Fruit fly (Drosophila melanogaster) whole organism, embryonic: ENCODE results near the gene dlt.

ENCODE experiments used
- Asciz ChIP-seq: fragments of 200-800 bp; sonication (Bioruptor generic); optimal IDR thresholded peaks from 2 replicates; lab custom pipeline; 2017; ENCODE audit warnings: missing biosample characterization, mild to moderate bottlenecking, missing genetic modification characterization, missing genetic modification reagents
- Awh ChIP-seq: fragments of 200-800 bp; sonication (Bioruptor generic); IDR thresholded peaks from 2 replicates; pipeline ENCODE4, ENCODE4 v1.3.6; 2022; ENCODE audit warnings: missing biosample characterization, missing genetic modification characterization
- CG10209 ChIP-seq: fragments of 200-800 bp; sonication (Bioruptor generic); optimal IDR thresholded peaks from 3 replicates; lab custom pipeline; 2017; ENCODE audit warnings: missing biosample characterization, mild to moderate bottlenecking, missing genetic modification characterization, missing genetic modification reagents
- CG10366 ChIP-seq: fragments of 200-800 bp; sonication (Bioruptor generic); IDR thresholded peaks from 2 replicates; pipeline ENCODE4 v1.3.6; 2022; ENCODE audit warnings: missing biosample characterization, missing genetic modification characterization
- CG10654 ChIP-seq: fragments of 200-800 bp; sonication (Bioruptor generic); optimal IDR thresholded peaks from 2 replicates; lab custom pipeline; 2016; ENCODE audit warnings: missing biosample characterization, missing genetic modification characterization
- CG11093 ChIP-seq: fragments of 200-800 bp; sonication (Bioruptor generic); IDR thresholded peaks from 3 replicates; pipeline ENCODE4 v1.3.6; 2022; ENCODE audit warnings: missing biosample characterization, missing genetic modification characterization
- CG11504 ChIP-seq: fragments of 200-800 bp; sonication (Bioruptor generic); optimal IDR thresholded peaks from 3 replicates; lab custom pipeline; 2019; ENCODE audit warnings: missing biosample characterization, mild to moderate bottlenecking, missing genetic modification characterization, moderate library complexity
- CG12104 ChIP-seq: fragments of 200-800 bp; sonication (Bioruptor generic); optimal IDR thresholded peaks from 3 replicates; lab custom pipeline; 2016; ENCODE audit warnings: missing biosample characterization, missing genetic modification characterization
- CG12659 ChIP-seq: fragments of 200-800 bp; sonication (Bioruptor generic); optimal IDR thresholded peaks from 3 replicates; lab custom pipeline; 2017; ENCODE audit warnings: mild to moderate bottlenecking, missing biosample characterization, missing genetic modification reagents, missing genetic modification characterization
- CG12769 ChIP-seq: fragments of 200-800 bp; sonication (Bioruptor generic); optimal IDR thresholded peaks from 2 replicates; lab custom pipeline; 2019; ENCODE audit warnings: missing biosample characterization, mild to moderate bottlenecking, missing genetic modification characterization, moderate library complexity
- CG1602 ChIP-seq: fragments of 200-800 bp; sonication (Bioruptor generic); optimal IDR thresholded peaks from 3 replicates; lab custom pipeline; 2016; ENCODE audit warnings: missing biosample characterization, missing genetic modification characterization
- CG16815 ChIP-seq: fragments of 200-800 bp; sonication (Bioruptor generic); optimal IDR thresholded peaks from 3 replicates; lab custom pipeline; 2017; ENCODE audit warnings: missing biosample characterization, mild to moderate bottlenecking, missing genetic modification characterization
- CG17328 ChIP-seq: fragments of 200-800 bp; sonication (Bioruptor generic); IDR thresholded peaks from 2 replicates; pipeline ENCODE4 v1.3.6; 2022; ENCODE audit warnings: missing biosample characterization, missing genetic modification characterization
- CG17359 ChIP-seq: fragments of 200-800 bp; sonication (Bioruptor generic); optimal IDR thresholded peaks from 3 replicates; lab custom pipeline; 2018; ENCODE audit warnings: missing biosample characterization, mild to moderate bottlenecking, missing genetic modification characterization, moderate library complexity
- CG2116 ChIP-seq: fragments of 200-800 bp; sonication (Bioruptor generic); optimal IDR thresholded peaks from 3 replicates; lab custom pipeline; 2018; ENCODE audit warnings: missing biosample characterization, mild to moderate bottlenecking, missing genetic modification characterization
- CG2120 ChIP-seq: fragments of 200-800 bp; sonication (Bioruptor generic); optimal IDR thresholded peaks from 3 replicates; lab custom pipeline; 2016; ENCODE audit warnings: missing biosample characterization, missing genetic modification characterization
- CG2875 ChIP-seq: fragments of 200-800 bp; sonication (Bioruptor generic); optimal IDR thresholded peaks from 2 replicates; lab custom pipeline; 2017; ENCODE audit warnings: missing biosample characterization, mild to moderate bottlenecking, missing genetic modification characterization, missing genetic modification reagents
- CG3726 ChIP-seq: fragments of 200-800 bp; sonication (Bioruptor generic); IDR thresholded peaks from 3 replicates; pipeline ENCODE4, ENCODE4 v1.3.6; 2022; ENCODE audit warnings: missing biosample characterization, missing genetic modification characterization
- CG42726 ChIP-seq: fragments of 200-800 bp; sonication (Bioruptor generic); IDR thresholded peaks from 2 replicates; pipeline ENCODE4 v1.3.6; 2022; ENCODE audit warnings: missing biosample characterization, missing genetic modification characterization; ENCODE audit not compliant: partially characterized antibody
- CG4328 ChIP-seq: fragments of 200-800 bp; sonication (Bioruptor generic); optimal IDR thresholded peaks from 3 replicates; lab custom pipeline; 2017; ENCODE audit warnings: missing biosample characterization, missing genetic modification reagents, missing genetic modification characterization
- CG4404 ChIP-seq: fragments of 200-800 bp; sonication (Bioruptor generic); IDR thresholded peaks from 2 replicates; pipeline ENCODE4 v1.3.6; 2022; ENCODE audit warnings: missing biosample characterization, missing genetic modification characterization
- CG6854 ChIP-seq: fragments of 200-800 bp; sonication (Bioruptor generic); optimal IDR thresholded peaks from 3 replicates; lab custom pipeline; 2017; ENCODE audit warnings: missing biosample characterization, mild to moderate bottlenecking, missing genetic modification characterization
- CG7357 ChIP-seq: fragments of 200-800 bp; sonication (Bioruptor generic); IDR thresholded peaks from 3 replicates; pipeline ENCODE4 v1.3.6; 2022; ENCODE audit warnings: missing biosample characterization, missing genetic modification characterization
- CG7372 ChIP-seq: fragments of 200-800 bp; sonication (Bioruptor generic); IDR thresholded peaks from 2 replicates; pipeline ENCODE4 v1.3.6; 2022; ENCODE audit warnings: missing biosample characterization, missing genetic modification characterization
- Deaf1 ChIP-seq: fragments of 200-800 bp; optimal IDR thresholded peaks from 3 replicates; lab custom pipeline; 2019; ENCODE audit warnings: missing biosample characterization, mild to moderate bottlenecking, missing genetic modification characterization, moderate library complexity
- Dref ChIP-seq: fragments of 200-800 bp; sonication (Bioruptor generic); IDR thresholded peaks from 2 replicates; pipeline ENCODE4 v1.3.6; 2022; ENCODE audit warnings: missing biosample characterization, missing genetic modification characterization
- H15 ChIP-seq: fragments of 200-800 bp; sonication (Bioruptor generic); IDR thresholded peaks from 3 replicates; pipeline ENCODE4 v1.3.6; 2022; ENCODE audit warnings: missing biosample characterization, missing genetic modification characterization
- Hey ChIP-seq: fragments of 200-800 bp; sonication (Bioruptor generic); optimal IDR thresholded peaks from 3 replicates; lab custom pipeline; 2018; ENCODE audit warnings: missing biosample characterization, mild to moderate bottlenecking, missing genetic modification characterization
- Lim3 ChIP-seq: fragments of 200-800 bp; sonication (Bioruptor generic); IDR thresholded peaks from 2 replicates; pipeline ENCODE4 v1.3.6; 2022; ENCODE audit warnings: missing biosample characterization, missing genetic modification characterization
- Mad ChIP-seq: fragments of 200-800 bp; sonication (Bioruptor generic); optimal IDR thresholded peaks from 2 replicates; lab custom pipeline; 2016; ENCODE audit warnings: missing biosample characterization, missing genetic modification characterization
- Meics ChIP-seq: fragments of 200-800 bp; sonication (Bioruptor generic); optimal IDR thresholded peaks from 2 replicates; lab custom pipeline; 2017; ENCODE audit warnings: missing biosample characterization, mild to moderate bottlenecking, missing genetic modification characterization
- Poxn ChIP-seq: fragments of 200-800 bp; sonication (Bioruptor generic); IDR thresholded peaks from 2 replicates; pipeline ENCODE4 v1.3.6; 2022; ENCODE audit warnings: missing biosample characterization, missing genetic modification characterization
- Sin3A ChIP-seq: fragments of >200 bp; optimal IDR thresholded peaks from 2 replicates; lab custom pipeline; 2018
- Ssrp ChIP-seq: fragments of 200-800 bp; sonication (Bioruptor generic); optimal IDR thresholded peaks from 2 replicates; lab custom pipeline; 2018; ENCODE audit warnings: missing biosample characterization, mild to moderate bottlenecking, missing genetic modification characterization, moderate library complexity
- ab ChIP-seq: fragments of 200-800 bp; sonication (Bioruptor generic); optimal IDR thresholded peaks from 2 replicates; lab custom pipeline; 2016; ENCODE audit warnings: missing biosample characterization, missing genetic modification characterization
- bab2 ChIP-seq: fragments of 200-800 bp; sonication (Bioruptor generic); optimal IDR thresholded peaks from 2 replicates; lab custom pipeline; 2016; ENCODE audit warnings: missing biosample characterization, missing genetic modification characterization
- bigmax ChIP-seq: fragments of 200-800 bp; sonication (Bioruptor generic); optimal IDR thresholded peaks from 2 replicates; lab custom pipeline; 2018; ENCODE audit warnings: missing biosample characterization, mild to moderate bottlenecking, missing genetic modification characterization
- cas ChIP-seq: fragments of 200-800 bp; sonication (Bioruptor generic); IDR thresholded peaks from 2 replicates; pipeline ENCODE4 v1.3.6; 2022; ENCODE audit warnings: missing biosample characterization, missing genetic modification characterization
- da ChIP-seq: fragments of 200-800 bp; sonication (Bioruptor generic); optimal IDR thresholded peaks from 2 replicates; lab custom pipeline; 2016; ENCODE audit warnings: missing biosample characterization, missing genetic modification characterization
- dimm ChIP-seq: fragments of 200-800 bp; sonication (Bioruptor generic); IDR thresholded peaks from 2 replicates; pipeline ENCODE4 v1.3.6; 2022; ENCODE audit warnings: missing biosample characterization, missing genetic modification characterization
- gro ChIP-seq: fragments of 200-800 bp; sonication (Bioruptor generic); optimal IDR thresholded peaks from 2 replicates; lab custom pipeline; 2016; ENCODE audit warnings: missing biosample characterization, missing genetic modification characterization
- pb ChIP-seq: fragments of 200-800 bp; sonication (Bioruptor generic); optimal IDR thresholded peaks from 3 replicates; lab custom pipeline; 2016; ENCODE audit warnings: missing biosample characterization, missing genetic modification characterization
- rib ChIP-seq: fragments of 200-800 bp; sonication (Bioruptor generic); IDR thresholded peaks from 2 replicates; pipeline ENCODE4 v1.3.6; 2022; ENCODE audit warnings: missing biosample characterization, missing genetic modification characterization
- schlank ChIP-seq: fragments of 200-800 bp; sonication (Bioruptor generic); optimal IDR thresholded peaks from 2 replicates; lab custom pipeline; 2018; ENCODE audit warnings: missing biosample characterization, mild to moderate bottlenecking, missing genetic modification characterization
- shn ChIP-seq: fragments of 200-800 bp; sonication (Bioruptor generic); optimal IDR thresholded peaks from 3 replicates; lab custom pipeline; 2016; ENCODE audit warnings: missing biosample characterization, missing genetic modification characterization
- slbo ChIP-seq: fragments of 200-800 bp; sonication (Bioruptor generic); IDR thresholded peaks from 2 replicates; pipeline ENCODE4 v1.3.6; 2022; ENCODE audit warnings: missing biosample characterization, missing genetic modification characterization
- tll ChIP-seq, 2 experiments: fragments of 200-800 bp in 1 of 2; fragments of >200 bp in 1 of 2; sonication (Bioruptor generic) in 1 of 2; optimal IDR thresholded peaks; 2 replicates each; lab custom pipeline; 2017 to 2019; ENCODE audit warnings: missing biosample characterization in 2 of 2, missing genetic modification characterization in 2 of 2, mild to moderate bottlenecking in 1 of 2, moderate library complexity in 1 of 2
- trem ChIP-seq: fragments of 200-800 bp; optimal IDR thresholded peaks from 3 replicates; lab custom pipeline; 2019; ENCODE audit warnings: missing biosample characterization, mild to moderate bottlenecking, missing genetic modification characterization, moderate library complexity
- twi ChIP-seq: fragments of 200-800 bp; optimal IDR thresholded peaks from 2 replicates; lab custom pipeline; 2019; ENCODE audit warnings: missing biosample characterization, mild to moderate bottlenecking, missing genetic modification characterization, moderate library complexity
- zf30C ChIP-seq: fragments of 200-800 bp; sonication (Bioruptor generic); optimal IDR thresholded peaks from 3 replicates; lab custom pipeline; 2018; ENCODE audit warnings: missing biosample characterization, mild to moderate bottlenecking, missing genetic modification characterization

dlt gene

dm6 chr3L:1746338-1747199 is 48.6 kb downstream of the dlt start, which contains the start of gene CG13921 (continued):
- TF ChIP-seq pb (GFP tag; lab: Kevin White, UChicago) (peak; percentile 99), CG3726 (GFP tag; lab: Robert Waterston, UW) (peak; percentile 99), CG4328 (GFP tag; lab: Kevin White, UChicago) (peak; percentile 95), Ssrp (tag; lab: Kevin White, UChicago) (peak; percentile 99), CG12659 (GFP tag; lab: Kevin White, UChicago) (peak; percentile 98), ab (GFP tag; lab: Kevin White, UChicago) (peak; percentile 97), CG16815 (GFP tag; lab: Kevin White, UChicago) (peak; percentile 100), CG17359 (peak; percentile 99), dimm (GFP tag; lab: Robert Waterston, UW) (peak; percentile 97), tll (GFP tag; optimal IDR thresholded peaks at IDR 0.05; lab: Kevin White, UChicago) (peak in 1 of 2 experiments; percentile 94), Asciz (GFP tag; lab: Kevin White, UChicago) (peak; percentile 98), CG11093 (GFP tag; lab: Robert Waterston, UW) (peak; percentile 97), Mad (GFP tag; lab: Kevin White, UChicago) (peak; percentile 99), CG7372 (GFP tag; lab: Robert Waterston, UW) (peak; percentile 99), cas (GFP tag; lab: Robert Waterston, UW) (peak; percentile 97), CG10209 (GFP tag; lab: Kevin White, UChicago) (peak; percentile 99), Sin3A (no peak), CG12104 (GFP tag; lab: Kevin White, UChicago) (peak; percentile 99), CG7357 (GFP tag; lab: Robert Waterston, UW) (peak; percentile 96), CG17328 (GFP tag; lab: Robert Waterston, UW) (peak; percentile 99), CG6854 (GFP tag; lab: Kevin White, UChicago) (peak; percentile 96), Awh (GFP tag; lab: Robert Waterston, UW) (peak; percentile 99), twi (tag; lab: Kevin White, UChicago) (peak; percentile 97), shn (GFP tag; lab: Kevin White, UChicago) (peak; percentile 98), gro (peak; percentile 99), CG42726 (GFP tag; lab: Robert Waterston, UW) (no peak), bab2 (GFP tag; lab: Kevin White, UChicago) (peak; percentile 99), CG2875 (GFP tag; lab: Kevin White, UChicago) (peak; percentile 99), zf30C (GFP tag; lab: Kevin White, UChicago) (peak; percentile 100), CG10654 (GFP tag; lab: Kevin White, UChicago) (peak; percentile 99), CG2120 (GFP tag; lab: Kevin White, UChicago) (peak; percentile 98), Meics (peak; percentile 98), CG11504 (tag; lab: Kevin White, UChicago) (peak; percentile 98), Poxn (peak; percentile 94), trem (tag; lab: Kevin White, UChicago) (peak; percentile 97), CG4404 (GFP tag; lab: Robert Waterston, UW) (peak; percentile 99), Dref (peak; percentile 46), Lim3 (GFP tag; lab: Robert Waterston, UW) (peak; percentile 96), da (peak; percentile 97), H15 (GFP tag; lab: Robert Waterston, UW) (peak; percentile 99), slbo (GFP tag; lab: Robert Waterston, UW) (peak; percentile 99), bigmax (GFP tag; lab: Kevin White, UChicago) (peak; percentile 63), schlank (peak; percentile 95), CG10366 (peak; percentile 99), Hey (tag; lab: Kevin White, UChicago) (peak; percentile 87), CG2116 (GFP tag; lab: Kevin White, UChicago) (peak; percentile 86), CG12769 (tag; lab: Kevin White, UChicago) (peak; percentile 99), Deaf1 (peak; percentile 86), CG1602 (GFP tag; lab: Kevin White, UChicago) (peak; percentile 99), rib (GFP tag; lab: Robert Waterston, UW) (peak; percentile 97)
